Fruit fly (Drosophila melanogaster): ENCODE results near the gene CG32071.
A peak's percentile ranks its signal among the peaks of the same experiment; 100 is the strongest.

CG32071 gene

dm6 chr3L:11064689-11065088 is 39.0 kb downstream of the CG32071 start, which contains the start of the genes CG32075, CG45101 and SuUR (continued):
- TF ChIP-seq CG12299 (tag; optimal IDR thresholded peaks at IDR 0.05) = peak; percentile 61
- TF ChIP-seq GATAe (GFP tag; conservative IDR thresholded peaks at IDR 0.05) = peak; percentile 61; the same call in 1 of the 2 replicates
- TF ChIP-seq sima (GFP tag; optimal IDR thresholded peaks at IDR 0.05) = peak; percentile 56
- peak; percentile 64 for TF ChIP-seq CG11085 (GFP tag; IDR thresholded peaks at IDR 0.05)
- peak; percentile 60 for TF ChIP-seq scrt (GFP tag; optimal IDR thresholded peaks at IDR 0.05)
- peak; percentile 85 for TF ChIP-seq CG11504 (tag; optimal IDR thresholded peaks at IDR 0.05)
- peak; percentile 77 for TF ChIP-seq Rx (GFP tag; IDR thresholded peaks at IDR 0.05)
- peak in 1 of 2 experiments; percentile 30 for TF ChIP-seq tll (GFP tag; optimal IDR thresholded peaks at IDR 0.05)
- TF ChIP-seq Tbp (GFP tag; optimal IDR thresholded peaks at IDR 0.05) = no peak
- TF ChIP-seq bsh (GFP tag; optimal IDR thresholded peaks at IDR 0.05) = peak in 1 of 2 experiments; percentile 85
- peak; percentile 64; the same call in 1 of the 3 replicates for TF ChIP-seq CG7357 (GFP tag; IDR thresholded peaks at IDR 0.05)
- TF ChIP-seq ap (GFP tag; IDR thresholded peaks at IDR 0.05) = peak; percentile 83
- TF ChIP-seq CTCF (GFP tag; optimal IDR thresholded peaks at IDR 0.05) = no peak
- peak; percentile 93 for TF ChIP-seq CG13775 (GFP tag; optimal IDR thresholded peaks at IDR 0.05)
- TF ChIP-seq crp (GFP tag; optimal IDR thresholded peaks at IDR 0.05) = peak; percentile 97 to 99
- peak; percentile 86 for TF ChIP-seq ase (GFP tag; IDR thresholded peaks at IDR 0.05)
- TF ChIP-seq CG15696 (tag; optimal IDR thresholded peaks at IDR 0.05) = peak; percentile 84
- peak; percentile 83 for TF ChIP-seq Six4 (GFP tag; optimal IDR thresholded peaks at IDR 0.05)
- peak; percentile 87 for TF ChIP-seq pum (GFP tag; optimal IDR thresholded peaks at IDR 0.05)
- no peak for TF ChIP-seq Hr39 (optimal IDR thresholded peaks at IDR 0.05)
- no peak for TF ChIP-seq CkIIα-i1 (GFP tag; IDR thresholded peaks at IDR 0.05)
- TF ChIP-seq CG31224 (GFP tag; IDR thresholded peaks at IDR 0.05) = peak; percentile 74
- TF ChIP-seq CG17385 (GFP tag; optimal IDR thresholded peaks at IDR 0.05) = peak; percentile 81
- TF ChIP-seq CG12659 (GFP tag; optimal IDR thresholded peaks at IDR 0.05) = peak; percentile 94
- TF ChIP-seq luna (GFP tag; optimal IDR thresholded peaks at IDR 0.05) = peak; percentile 88
- peak; percentile 88 for TF ChIP-seq CG9817 (tag; optimal IDR thresholded peaks at IDR 0.05)
- peak; percentile 85 for TF ChIP-seq CG9876 (GFP tag; optimal IDR thresholded peaks at IDR 0.05)
- TF ChIP-seq CG7928 (GFP tag; optimal IDR thresholded peaks at IDR 0.05) = peak; percentile 41
- no peak for TF ChIP-seq Scr (GFP tag; IDR thresholded peaks at IDR 0.05; ENCODE audit: partially characterized antibody)
- peak; percentile 59 for TF ChIP-seq CG2202 (tag; optimal IDR thresholded peaks at IDR 0.05)
- peak; percentile 77 for TF ChIP-seq CG15601 (tag; optimal IDR thresholded peaks at IDR 0.05)
- TF ChIP-seq chinmo (GFP tag; IDR thresholded peaks at IDR 0.05; ENCODE audit: partially characterized antibody) = no peak
- TF ChIP-seq sr (GFP tag; IDR thresholded peaks at IDR 0.05) = no peak
- TF ChIP-seq org-1 (GFP tag; optimal IDR thresholded peaks at IDR 0.05) = peak; percentile 69
- peak; percentile 68 for TF ChIP-seq D19A (tag; optimal IDR thresholded peaks at IDR 0.05)
- peak; percentile 91 for TF ChIP-seq CG7839 (tag; optimal IDR thresholded peaks at IDR 0.05)
- TF ChIP-seq Eip74EF (GFP tag; optimal IDR thresholded peaks at IDR 0.05) = peak in 1 of 2 experiments; percentile 35
- peak; percentile 92 for TF ChIP-seq Rfx (GFP tag; IDR thresholded peaks at IDR 0.05)
- no peak for TF ChIP-seq btn (GFP tag; optimal IDR thresholded peaks at IDR 0.05)
- TF ChIP-seq Myb (GFP tag; optimal IDR thresholded peaks at IDR 0.05) = peak; percentile 75
- TF ChIP-seq exex (tag; optimal IDR thresholded peaks at IDR 0.05) = peak; percentile 51
- peak; percentile 57 for TF ChIP-seq oc (tag; optimal IDR thresholded peaks at IDR 0.05)
- peak; percentile 74 for TF ChIP-seq wor (GFP tag; IDR thresholded peaks at IDR 0.05)
- TF ChIP-seq Gsc (GFP tag; IDR thresholded peaks at IDR 0.05) = peak; percentile 39; the same call in 1 of the 2 replicates
- peak; percentile 64 for TF ChIP-seq cwo (GFP tag; optimal IDR thresholded peaks at IDR 0.05)
- TF ChIP-seq C15 (GFP tag; IDR thresholded peaks at IDR 0.05) = peak; percentile 86
- peak; percentile 73 for TF ChIP-seq Usf (GFP tag; optimal IDR thresholded peaks at IDR 0.05)
- TF ChIP-seq CG14710 (tag; optimal IDR thresholded peaks at IDR 0.05) = peak; percentile 63
- TF ChIP-seq CG1233 (GFP tag; optimal IDR thresholded peaks at IDR 0.05) = peak; percentile 68
- peak; percentile 90 for TF ChIP-seq Aef1 (GFP tag; IDR thresholded peaks at IDR 0.05)
- peak; percentile 62; the same call in 1 of the 2 replicates for TF ChIP-seq wdn (GFP tag; IDR thresholded peaks at IDR 0.05)

Data from whole organism, embryonic.